Fruit fly (Drosophila melanogaster) ovary, adult (tissue): ENCODE results near the gene Ir7c.

Experiments used
- CG17801 ChIP-seq: fragments of 200-800 bp; optimal IDR thresholded peaks from 2 replicates; lab custom pipeline; 2019; ENCODE audit warnings: missing biosample characterization, mild to moderate bottlenecking, missing genetic modification characterization, moderate library complexity; ENCODE audit not compliant: partially characterized antibody

Gene Ir7c

DNA sequence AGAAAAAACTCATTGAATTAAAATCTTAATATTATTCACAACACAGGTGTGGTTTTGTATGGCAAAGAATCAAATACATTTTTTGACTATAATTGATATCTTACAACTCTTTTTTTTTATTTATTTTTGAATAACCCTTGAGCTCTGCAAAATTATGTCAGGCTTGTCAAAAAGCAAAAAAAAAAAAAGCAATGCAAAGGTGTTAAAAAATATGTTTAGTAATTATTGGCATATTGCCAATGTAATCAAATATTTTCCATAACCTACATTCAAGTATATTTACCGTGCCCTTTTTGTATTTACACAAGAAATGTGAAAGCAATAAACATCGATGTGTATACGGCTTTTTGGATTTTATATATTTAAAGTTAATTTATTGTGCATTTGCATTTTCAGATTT is at the start of gene Ir7c:
Gene Ir7c, plus strand, starts transcription at position 301 of the 400 bp plus-strand sequence.
- no peak for TF ChIP-seq CG17801 (GFP tag; lab: Kevin White, UChicago)

- TF ChIP-seq CG17801 (GFP tag; lab: Kevin White, UChicago), result no peak
These were observed 48.9 kb upstream of the Ir7c start for dm6 chrX:7825310-7825709.

- no peak for TF ChIP-seq CG17801 (GFP tag; lab: Kevin White, UChicago)
These were observed 48.3 kb upstream of the Ir7c start, which contains the start of gene CARPA for dm6 chrX:7825897-7826296. Gene CARPA, plus strand, starts transcription at chrX:7826197.

dm6 chrX:7854144-7854543 is 20.1 kb upstream of the Ir7c start, which contains the start of gene CG10920:
Gene CG10920, minus strand, starts transcription at chrX:7854244.
- no peak for TF ChIP-seq CG17801 (GFP tag; lab: Kevin White, UChicago)

DNA sequence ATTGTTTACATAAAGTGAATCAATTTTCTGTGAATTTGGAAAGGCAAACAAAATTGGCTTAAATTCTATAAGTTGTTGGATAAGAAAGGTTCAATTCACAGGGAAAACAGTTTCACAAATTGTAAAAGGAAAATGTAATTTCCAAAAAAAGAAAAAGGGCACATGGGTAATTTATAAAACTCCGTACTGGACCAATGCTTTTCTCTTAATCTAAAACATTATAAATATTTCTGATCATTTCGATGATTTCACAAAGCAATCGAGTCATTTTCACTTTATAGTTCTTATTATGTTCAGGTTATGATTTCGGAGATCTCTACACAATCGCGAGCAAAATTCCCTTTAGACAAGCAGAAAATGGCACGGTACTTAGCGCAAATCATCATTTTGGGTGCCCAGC is 16.3 kb upstream of the Ir7c start, which contains the start of gene CG1409:
Gene CG1409, plus strand, starts transcription at position 301 of the 400 bp plus-strand sequence.
- no peak for TF ChIP-seq CG17801 (GFP tag; lab: Kevin White, UChicago)

DNA sequence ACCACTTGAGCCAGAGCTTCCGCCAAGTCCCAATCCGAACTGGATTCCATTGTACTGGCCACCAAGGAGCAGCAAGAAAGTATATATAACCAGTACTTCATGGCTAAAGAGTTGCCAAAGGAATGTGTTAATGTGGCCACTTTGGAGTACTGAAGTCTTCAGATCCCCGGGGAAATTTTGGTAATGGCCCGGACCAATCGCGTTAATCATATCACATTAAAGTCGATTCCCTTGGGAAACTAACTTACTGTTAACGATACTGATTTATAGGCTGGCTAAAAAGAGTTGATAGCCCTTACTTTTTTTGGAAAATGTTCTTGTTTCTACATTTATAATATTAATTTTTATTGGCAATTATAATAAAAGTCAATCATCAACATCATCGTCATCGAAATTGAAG is 7.3 kb upstream of the Ir7c start, which contains the start of gene Ir7b:
Gene Ir7b, minus strand, starts transcription at position 101 of the 400 bp plus-strand sequence.
- TF ChIP-seq CG17801 (GFP tag; lab: Kevin White, UChicago), result no peak

dm6 chrX:7873172-7873930 is 843 bp upstream of the Ir7c start, which contains the start of gene dec:
Gene dec, minus strand, starts transcription at chrX:7873222.
- TF ChIP-seq CG17801 (GFP tag; lab: Kevin White, UChicago), result peak; percentile 74

- no peak for TF ChIP-seq CG17801 (GFP tag; lab: Kevin White, UChicago)
These were observed 4.5 kb downstream of the Ir7c start, which contains the start of gene Ir7d for dm6 chrX:7878736-7879135. Gene Ir7d, minus strand, starts transcription at chrX:7878836.

DNA sequence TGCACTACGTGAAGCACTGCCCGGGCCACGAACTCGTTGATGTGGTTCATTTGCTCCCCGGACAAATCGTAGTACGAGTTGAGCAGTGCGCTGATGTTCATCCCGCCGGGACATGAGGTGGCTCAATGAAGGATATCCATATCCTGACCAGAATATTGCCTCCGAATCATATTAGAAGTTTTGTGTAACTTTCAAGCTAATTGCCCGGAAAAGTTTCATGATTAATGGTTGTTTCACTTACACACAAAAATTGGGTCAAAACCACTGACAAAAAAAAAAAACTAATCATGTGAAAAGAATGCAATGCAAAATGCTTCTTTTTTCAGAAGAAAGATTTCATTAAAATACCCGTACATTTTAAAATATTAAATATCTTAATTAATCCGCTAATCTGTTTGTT is 7.4 kb downstream of the Ir7c start, which contains the start of gene Ir7e:
Gene Ir7e, minus strand, starts transcription at position 101 of the 400 bp plus-strand sequence.
- no peak for TF ChIP-seq CG17801 (GFP tag; lab: Kevin White, UChicago)

- TF ChIP-seq CG17801 (GFP tag; lab: Kevin White, UChicago), result no peak
These were observed 9.7 kb downstream of the Ir7c start, which contains the start of gene Ir7f for dm6 chrX:7883926-7884325. Gene Ir7f, minus strand, starts transcription at chrX:7884026.

dm6 chrX:7884360-7884759 is 10.2 kb downstream of the Ir7c start, which contains the start of gene Ir7g:
Gene Ir7g, plus strand, starts transcription at chrX:7884660.
- no peak for TF ChIP-seq CG17801 (GFP tag; lab: Kevin White, UChicago)

- TF ChIP-seq CG17801 (GFP tag; lab: Kevin White, UChicago), result peak; percentile 84
These were observed 14.3 kb downstream of the Ir7c start, which contains the start of gene Acat1 for dm6 chrX:7888386-7889024. Gene Acat1, minus strand, starts transcription at chrX:7888785.

DNA sequence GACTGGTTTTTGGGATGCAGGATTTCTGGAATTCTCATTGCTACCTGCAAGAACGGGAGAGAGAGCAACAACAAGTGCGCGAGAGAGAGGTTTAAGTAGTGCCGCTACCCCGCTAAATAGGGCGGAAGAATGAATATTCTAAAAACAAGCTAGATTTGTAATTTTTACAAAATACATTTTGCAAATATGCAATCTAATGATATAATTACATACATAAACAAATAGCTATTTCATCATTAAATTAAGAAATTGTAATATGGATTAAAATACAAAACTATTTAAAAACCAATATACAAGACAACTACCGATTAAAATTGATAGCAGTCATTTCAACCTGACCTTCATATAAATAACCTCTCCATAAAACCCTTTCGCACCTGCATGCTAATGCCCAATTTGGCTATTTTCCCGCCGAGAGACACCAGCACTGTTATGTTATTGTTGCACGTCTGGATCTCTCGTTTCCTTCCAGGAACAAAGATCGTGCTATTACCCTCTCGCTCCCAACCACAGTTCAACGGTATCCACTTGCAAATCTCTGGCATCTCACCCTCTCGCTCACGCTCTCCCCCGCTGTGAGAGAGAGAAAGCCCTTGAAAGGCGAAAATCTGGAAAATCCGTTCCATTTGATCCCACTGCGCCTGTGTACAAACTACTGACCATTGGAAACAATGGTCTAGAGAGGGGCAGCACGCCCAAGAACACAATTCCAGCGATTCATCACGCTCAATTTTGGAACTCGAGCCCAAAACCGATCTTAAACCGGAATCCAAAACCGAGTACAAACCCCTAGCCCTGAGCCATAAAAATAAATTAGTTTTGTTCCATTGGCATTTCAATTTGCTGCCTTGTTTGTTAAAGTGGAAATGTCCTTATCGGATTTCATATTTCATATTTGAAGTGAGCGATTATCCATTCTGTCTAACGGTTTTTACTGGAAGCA is 17.7 kb downstream of the Ir7c start, which contains the start of gene Nek2:
Gene Nek2, minus strand, starts transcription at position 51 of the 943 bp plus-strand sequence.
- TF ChIP-seq CG17801 (GFP tag; lab: Kevin White, UChicago), result no peak

- TF ChIP-seq CG17801 (GFP tag; lab: Kevin White, UChicago), result peak; percentile 3
These were observed 18.3 kb downstream of the Ir7c start for dm6 chrX:7892539-7892899.
